Worm (Caenorhabditis elegans) whole organism, L4 larva: ENCODE measurements around the gene npr-2.

Source experiments
- F10B5.3 ChIP-seq: sonication (generic microtip); optimal IDR thresholded peaks from 2 replicates; lab custom pipeline; 2016; ENCODE audit warnings: mild to moderate bottlenecking, missing genetic modification characterization, missing compliant biosample characterization
- ZK337.2 ChIP-seq: fragments of 200-800 bp; sonication (Bioruptor generic); IDR thresholded peaks from 2 replicates; pipeline ENCODE4 v1.3.6; 2022; ENCODE audit warnings: missing genetic modification reagents, missing genetic modification characterization, missing compliant biosample characterization
- attf-4 ChIP-seq: sonication (generic microtip); optimal IDR thresholded peaks from 3 replicates; lab custom pipeline; 2017; ENCODE audit warnings: missing biosample characterization, missing genetic modification characterization
- dmd-8 ChIP-seq: fragments of 200-800 bp; sonication (Bioruptor generic); IDR thresholded peaks from 2 replicates; pipeline ENCODE4 v1.3.6; 2022; ENCODE audit warnings: missing genetic modification characterization, missing compliant biosample characterization
- fkh-10 ChIP-seq: fragments of 150-350 bp; optimal IDR thresholded peaks from 2 replicates; lab custom pipeline; 2014; ENCODE audit warnings: missing biosample characterization, missing genetic modification reagents, missing genetic modification characterization
- hmg-1.1 ChIP-seq: fragments of 200-800 bp; sonication (Bioruptor generic); IDR thresholded peaks from 2 replicates; pipeline ENCODE4 v1.3.6; 2022; ENCODE audit warnings: missing genetic modification reagents, missing genetic modification characterization, missing compliant biosample characterization
- lir-3 ChIP-seq: sonication (generic microtip); optimal IDR thresholded peaks from 2 replicates; lab custom pipeline; 2016; ENCODE audit warnings: mild to moderate bottlenecking, missing genetic modification characterization, missing compliant biosample characterization
- nhr-111 ChIP-seq: fragments of 200-800 bp; sonication (Bioruptor generic); optimal IDR thresholded peaks from 2 replicates; lab custom pipeline; 2018; ENCODE audit warnings: mild to moderate bottlenecking, missing genetic modification characterization, missing compliant biosample characterization
- nhr-28 ChIP-seq: fragments of 150-350 bp; optimal IDR thresholded peaks from 2 replicates; lab custom pipeline; 2014; ENCODE audit warnings: missing biosample characterization, missing genetic modification characterization
- php-3 ChIP-seq: fragments of 200-800 bp; sonication (Bioruptor generic); IDR thresholded peaks from 2 replicates; pipeline ENCODE4 v1.3.6; 2022; ENCODE audit warnings: missing genetic modification reagents, missing genetic modification characterization, missing compliant biosample characterization
- saeg-2 ChIP-seq: fragments of 200-800 bp; sonication (Bioruptor generic); IDR thresholded peaks from 2 replicates; pipeline ENCODE4 v1.3.6; 2022; ENCODE audit warnings: missing genetic modification reagents, missing genetic modification characterization, missing compliant biosample characterization
- skn-1 ChIP-seq: fragments of 150-350 bp; optimal IDR thresholded peaks from 2 replicates; lab custom pipeline; 2014; ENCODE audit warnings: missing biosample characterization, missing genetic modification characterization
- snpc-4 ChIP-seq: fragments of 150-350 bp; optimal IDR thresholded peaks from 2 replicates; lab custom pipeline; 2014; ENCODE audit warnings: missing biosample characterization, missing genetic modification characterization

DNA sequence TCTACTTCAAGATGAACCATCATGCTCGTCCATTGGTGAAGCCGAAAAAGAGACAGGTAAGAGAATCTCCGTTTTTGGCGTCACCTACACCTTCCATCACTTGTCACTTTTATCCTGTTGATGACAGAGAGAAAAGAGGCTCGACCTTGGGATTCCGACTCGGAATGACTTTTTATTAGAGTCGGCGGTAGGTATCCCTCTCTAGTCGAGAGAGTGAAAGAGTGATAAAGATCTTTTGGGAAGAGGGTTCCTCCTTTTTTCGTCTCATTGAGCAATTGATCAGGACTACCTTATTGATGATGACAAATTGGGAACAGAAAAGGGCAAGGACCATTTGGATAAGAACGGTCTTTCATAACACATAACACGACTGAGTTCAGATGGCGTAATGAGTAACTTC lies 37.4 kb upstream of the npr-2 start:
- TF ChIP-seq snpc-4 (tag; lab: Kevin White, UChicago) (no peak), ZK337.2 (GFP tag; lab: Robert Waterston, UW) (no peak), lir-3 (tag; lab: Kevin White, UChicago) (no peak), F10B5.3 (tag; lab: Kevin White, UChicago) (no peak), dmd-8 (GFP tag; lab: Robert Waterston, UW) (no peak), php-3 (GFP tag; lab: Robert Waterston, UW) (no peak), nhr-111 (GFP tag; lab: Kevin White, UChicago) (no peak), saeg-2 (GFP tag; lab: Robert Waterston, UW) (no peak), attf-4 (no peak), nhr-28 (tag; lab: Kevin White, UChicago) (no peak), hmg-1.1 (GFP tag; lab: Robert Waterston, UW) (no peak), skn-1 (tag; lab: Kevin White, UChicago) (no peak), fkh-10 (GFP tag; lab: Kevin White, UChicago) (no peak)
